Fruit fly (Drosophila melanogaster) whole organism, embryonic: ENCODE data around the gene beta'COP.

Experiments used
- ATbp ChIP-seq: fragments of 200-800 bp; sonication (Bioruptor generic); optimal IDR thresholded peaks from 2 replicates; lab custom pipeline; 2017; ENCODE audit warnings: missing biosample characterization, mild to moderate bottlenecking, missing genetic modification characterization, missing genetic modification reagents
- Adf1 ChIP-seq: fragments of 200-800 bp; sonication (Bioruptor generic); IDR thresholded peaks from 2 replicates; pipeline ENCODE4 v1.3.6; 2022; ENCODE audit warnings: missing biosample characterization, missing genetic modification characterization
- Antp ChIP-seq: fragments of 200-800 bp; sonication (Bioruptor generic); optimal IDR thresholded peaks from 3 replicates; lab custom pipeline; 2016; ENCODE audit warnings: missing biosample characterization, missing genetic modification characterization
- CG10274 ChIP-seq: fragments of 200-800 bp; sonication (Bioruptor generic); optimal IDR thresholded peaks from 3 replicates; lab custom pipeline; 2017; ENCODE audit warnings: missing biosample characterization, mild to moderate bottlenecking, missing genetic modification characterization
- CG11723 ChIP-seq: fragments of 200-800 bp; sonication (Bioruptor generic); optimal IDR thresholded peaks from 2 replicates; lab custom pipeline; 2017; ENCODE audit warnings: missing biosample characterization, mild to moderate bottlenecking, missing genetic modification characterization
- CG12071 ChIP-seq: fragments of 200-800 bp; sonication (Bioruptor generic); optimal IDR thresholded peaks from 3 replicates; lab custom pipeline; 2018; ENCODE audit warnings: missing biosample characterization, mild to moderate bottlenecking, missing genetic modification characterization
- CG13424 ChIP-seq: fragments of 200-800 bp; sonication (Bioruptor generic); optimal IDR thresholded peaks from 2 replicates; lab custom pipeline; 2019; ENCODE audit warnings: missing biosample characterization, mild to moderate bottlenecking, missing genetic modification characterization, moderate library complexity
- CG13894 ChIP-seq: fragments of 200-800 bp; sonication (Bioruptor generic); optimal IDR thresholded peaks from 3 replicates; lab custom pipeline; 2018; ENCODE audit warnings: missing biosample characterization, mild to moderate bottlenecking, missing genetic modification characterization, moderate library complexity
- CG14441 ChIP-seq: fragments of 200-800 bp; sonication (Bioruptor generic); IDR thresholded peaks from 2 replicates; pipeline ENCODE4 v1.3.6; 2022; ENCODE audit warnings: missing biosample characterization, missing genetic modification characterization
- CG17912 ChIP-seq: fragments of 200-800 bp; sonication (Bioruptor generic); optimal IDR thresholded peaks from 2 replicates; lab custom pipeline; 2018; ENCODE audit warnings: missing biosample characterization, mild to moderate bottlenecking, missing genetic modification characterization
- CG18011 ChIP-seq: fragments of 200-800 bp; sonication (Bioruptor generic); optimal IDR thresholded peaks from 2 replicates; lab custom pipeline; 2017; ENCODE audit warnings: missing biosample characterization, missing genetic modification characterization, mild to moderate bottlenecking, moderate library complexity, missing genotype
- CG18476 ChIP-seq: fragments of 200-800 bp; sonication (Bioruptor generic); optimal IDR thresholded peaks from 2 replicates; lab custom pipeline; 2016; ENCODE audit warnings: missing biosample characterization, mild to moderate bottlenecking, missing genetic modification characterization
- CG2116 ChIP-seq: fragments of 200-800 bp; sonication (Bioruptor generic); optimal IDR thresholded peaks from 3 replicates; lab custom pipeline; 2018; ENCODE audit warnings: missing biosample characterization, mild to moderate bottlenecking, missing genetic modification characterization
- CG3163 ChIP-seq: fragments of 200-800 bp; sonication (Bioruptor generic); optimal IDR thresholded peaks from 3 replicates; lab custom pipeline; 2016; ENCODE audit warnings: missing biosample characterization, missing genetic modification characterization
- CG43689 ChIP-seq: fragments of 200-800 bp; sonication (Bioruptor generic); IDR thresholded peaks from 2 replicates; pipeline ENCODE4 v1.3.6; 2022; ENCODE audit warnings: missing biosample characterization, missing genetic modification characterization
- CG4424 ChIP-seq: fragments of 200-800 bp; sonication (Bioruptor generic); optimal IDR thresholded peaks from 3 replicates; lab custom pipeline; 2016; ENCODE audit warnings: missing biosample characterization, missing genetic modification characterization
- CG5180 ChIP-seq: fragments of 200-800 bp; sonication (Bioruptor generic); optimal IDR thresholded peaks from 3 replicates; lab custom pipeline; 2017; ENCODE audit warnings: missing biosample characterization, missing genetic modification characterization, mild to moderate bottlenecking, moderate library complexity, missing genetic modification reagents
- CG7271 ChIP-seq: fragments of 200-800 bp; sonication (Bioruptor generic); optimal IDR thresholded peaks from 2 replicates; lab custom pipeline; 2018; ENCODE audit warnings: missing biosample characterization, mild to moderate bottlenecking, missing genetic modification characterization, moderate library complexity
- CG7786 ChIP-seq: fragments of 200-800 bp; sonication (Bioruptor generic); optimal IDR thresholded peaks from 2 replicates; lab custom pipeline; 2016; ENCODE audit warnings: missing biosample characterization, missing genetic modification characterization
- CG7928 ChIP-seq: fragments of 200-800 bp; sonication (Bioruptor generic); optimal IDR thresholded peaks from 2 replicates; lab custom pipeline; 2017; ENCODE audit warnings: missing biosample characterization, mild to moderate bottlenecking, missing genetic modification characterization
- CG9932 ChIP-seq: fragments of 200-800 bp; sonication (Bioruptor generic); IDR thresholded peaks from 2 replicates; pipeline ENCODE4 v1.3.6; 2022; ENCODE audit warnings: missing biosample characterization, missing genetic modification characterization
- CoRest ChIP-seq: fragments of 200-800 bp; sonication (Bioruptor generic); optimal IDR thresholded peaks from 3 replicates; lab custom pipeline; 2018; ENCODE audit warnings: missing biosample characterization, mild to moderate bottlenecking, missing genetic modification characterization, moderate library complexity
- Dip3 ChIP-seq: fragments of 200-800 bp; sonication (Bioruptor generic); optimal IDR thresholded peaks from 3 replicates; lab custom pipeline; 2016; ENCODE audit warnings: missing biosample characterization, missing genetic modification characterization
- E2f1 ChIP-seq: fragments of 200-800 bp; sonication (Bioruptor generic); IDR thresholded peaks from 2 replicates; pipeline ENCODE4 v1.3.6; 2022; ENCODE audit warnings: missing biosample characterization, missing genetic modification characterization
- Ets97D ChIP-seq: fragments of 200-800 bp; sonication (Bioruptor generic); optimal IDR thresholded peaks from 3 replicates; lab custom pipeline; 2016; ENCODE audit warnings: missing biosample characterization, missing genetic modification characterization
- HLH4C ChIP-seq: fragments of 200-800 bp; sonication (Bioruptor generic); IDR thresholded peaks from 3 replicates; pipeline ENCODE4 v1.3.6; 2022; ENCODE audit warnings: missing biosample characterization, missing genetic modification characterization; ENCODE audit not compliant: partially characterized antibody
- Mad ChIP-seq: fragments of 200-800 bp; sonication (Bioruptor generic); optimal IDR thresholded peaks from 2 replicates; lab custom pipeline; 2016; ENCODE audit warnings: missing biosample characterization, missing genetic modification characterization
- Nf-YB ChIP-seq: fragments of 200-800 bp; sonication (Bioruptor generic); optimal IDR thresholded peaks from 3 replicates; lab custom pipeline; 2019; ENCODE audit warnings: missing biosample characterization, mild to moderate bottlenecking, missing genetic modification characterization, moderate library complexity
- Six4 ChIP-seq: fragments of 200-800 bp; sonication (Bioruptor generic); optimal IDR thresholded peaks from 2 replicates; lab custom pipeline; 2016; ENCODE audit warnings: missing biosample characterization, missing genetic modification characterization
- Vsx1 ChIP-seq: fragments of 200-800 bp; sonication (Bioruptor generic); optimal IDR thresholded peaks from 2 replicates; lab custom pipeline; 2017; ENCODE audit warnings: missing biosample characterization, mild to moderate bottlenecking, missing genetic modification characterization, missing genetic modification reagents
- Xbp1 ChIP-seq: fragments of 200-800 bp; sonication (Bioruptor generic); optimal IDR thresholded peaks from 3 replicates; lab custom pipeline; 2016; ENCODE audit warnings: missing biosample characterization, mild to moderate bottlenecking, missing genetic modification characterization
- ase ChIP-seq: fragments of 200-800 bp; sonication (Bioruptor generic); IDR thresholded peaks from 3 replicates; pipeline ENCODE4 v1.3.6; 2022; ENCODE audit warnings: missing biosample characterization, missing genetic modification characterization
- chinmo ChIP-seq: fragments of 200-800 bp; sonication (Bioruptor generic); IDR thresholded peaks from 4 replicates; pipeline ENCODE4 v1.3.6; 2022; ENCODE audit warnings: missing biosample characterization, missing genetic modification characterization; ENCODE audit not compliant: partially characterized antibody
- dysf ChIP-seq: fragments of 200-800 bp; sonication (Bioruptor generic); IDR thresholded peaks from 3 replicates; pipeline ENCODE4 v1.3.6; 2022; ENCODE audit warnings: missing biosample characterization, missing genetic modification characterization
- eyg ChIP-seq: fragments of 200-800 bp; sonication (Bioruptor generic); optimal IDR thresholded peaks from 3 replicates; lab custom pipeline; 2016; ENCODE audit warnings: missing biosample characterization, missing genetic modification characterization
- gcm2 ChIP-seq: fragments of 200-800 bp; sonication (Bioruptor generic); optimal IDR thresholded peaks from 2 replicates; lab custom pipeline; 2016; ENCODE audit warnings: missing biosample characterization, missing genetic modification characterization
- grau ChIP-seq: fragments of 200-800 bp; optimal IDR thresholded peaks from 3 replicates; lab custom pipeline; 2019; ENCODE audit warnings: missing biosample characterization, mild to moderate bottlenecking, missing genetic modification characterization, moderate library complexity
- gro ChIP-seq: fragments of 200-800 bp; sonication (Bioruptor generic); optimal IDR thresholded peaks from 2 replicates; lab custom pipeline; 2016; ENCODE audit warnings: missing biosample characterization, missing genetic modification characterization
- her ChIP-seq: fragments of 200-800 bp; sonication (Bioruptor generic); optimal IDR thresholded peaks from 2 replicates; lab custom pipeline; 2016; ENCODE audit warnings: missing biosample characterization, missing genetic modification characterization
- inv ChIP-seq: fragments of 200-800 bp; sonication (Bioruptor generic); IDR thresholded peaks from 2 replicates; pipeline ENCODE4 v1.3.6; 2022; ENCODE audit warnings: missing biosample characterization, missing genetic modification characterization; ENCODE audit not compliant: partially characterized antibody
- knrl ChIP-seq: fragments of 200-800 bp; sonication (Bioruptor generic); IDR thresholded peaks from 3 replicates; pipeline ENCODE4 v1.3.6; 2022; ENCODE audit warnings: missing biosample characterization, missing genetic modification characterization; ENCODE audit not compliant: partially characterized antibody
- lilli ChIP-seq: fragments of 200-800 bp; sonication (Bioruptor generic); optimal IDR thresholded peaks from 3 replicates; lab custom pipeline; 2016; ENCODE audit warnings: missing biosample characterization, missing genetic modification characterization
- nerfin-1 ChIP-seq: fragments of 200-800 bp; sonication (Bioruptor generic); optimal IDR thresholded peaks from 3 replicates; lab custom pipeline; 2019; ENCODE audit warnings: missing biosample characterization, mild to moderate bottlenecking, missing genetic modification characterization, moderate library complexity
- odd ChIP-seq: fragments of 200-800 bp; sonication (Bioruptor generic); optimal IDR thresholded peaks from 2 replicates; lab custom pipeline; 2017; ENCODE audit warnings: missing biosample characterization, mild to moderate bottlenecking, missing genetic modification characterization
- sd ChIP-seq: fragments of 200-800 bp; sonication (Bioruptor generic); optimal IDR thresholded peaks from 3 replicates; lab custom pipeline; 2018; ENCODE audit warnings: missing biosample characterization, mild to moderate bottlenecking, missing genetic modification characterization, moderate library complexity
- slp2 ChIP-seq: fragments of 200-800 bp; sonication (Bioruptor generic); optimal IDR thresholded peaks from 2 replicates; lab custom pipeline; 2016; ENCODE audit warnings: missing biosample characterization, missing genetic modification characterization
- sr ChIP-seq: fragments of 200-800 bp; sonication (Bioruptor generic); IDR thresholded peaks from 3 replicates; pipeline ENCODE4 v1.3.6; 2022; ENCODE audit warnings: missing biosample characterization, missing genetic modification characterization
- unc-4 ChIP-seq: fragments of 200-800 bp; sonication (Bioruptor generic); IDR thresholded peaks from 2 replicates; pipeline ENCODE4 v1.3.6; 2022; ENCODE audit warnings: missing biosample characterization, missing genetic modification characterization; ENCODE audit not compliant: partially characterized antibody

The beta'COP gene

dm6 chr2L:13414525-13415481 is 36.1 kb downstream of the beta'COP start, which contains the start of the genes CG16956, CG42784 and CG43850 (continued):
- TF ChIP-seq Mad (GFP tag; lab: Kevin White, UChicago) (peak; percentile 35), CG7928 (GFP tag; lab: Kevin White, UChicago) (no peak), CG9932 (no peak), chinmo (GFP tag; lab: Robert Waterston, UW) (no peak), gcm2 (no peak), CG7271 (tag; lab: Kevin White, UChicago) (peak; percentile 2), odd (GFP tag; lab: Kevin White, UChicago) (peak; percentile 83), Dip3 (GFP tag; lab: Kevin White, UChicago) (no peak), ase (0 out of 3 replicates have a peak, but pooled peaks have one; percentile 7), eyg (no peak), Xbp1 (no peak), CG13424 (no peak), Adf1 (GFP tag; lab: Robert Waterston, UW) (no peak; the same call in 1 of the 2 replicates), lilli (no peak), Six4 (no peak), Nf-YB (GFP tag; lab: Kevin White, UChicago) (peak; percentile 18), CG18476 (no peak), sr (no peak; the same call in 2 of the 3 replicates), CG5180 (GFP tag; lab: Kevin White, UChicago) (peak; percentile 51), knrl (GFP tag; lab: Robert Waterston, UW) (no peak), CoRest (tag; lab: Kevin White, UChicago) (no peak), ATbp (GFP tag; lab: Kevin White, UChicago) (peak; percentile 66), CG13894 (tag; lab: Kevin White, UChicago) (peak; percentile 74), HLH4C (no peak), Vsx1 (GFP tag; lab: Kevin White, UChicago) (peak; percentile 65), Antp (GFP tag; lab: Kevin White, UChicago) (no peak), slp2 (GFP tag; lab: Kevin White, UChicago) (no peak), her (peak; percentile 42), CG4424 (GFP tag; lab: Kevin White, UChicago) (no peak), CG17912 (GFP tag; lab: Kevin White, UChicago) (peak; percentile 71), CG11723 (peak; percentile 42), sd (tag; lab: Kevin White, UChicago) (no peak), Ets97D (peak; percentile 97), CG18011 (peak; percentile 13), grau (peak; percentile 57), CG43689 (GFP tag; lab: Robert Waterston, UW) (peak; percentile 46; the same call in 1 of the 2 replicates), CG3163 (GFP tag; lab: Kevin White, UChicago) (no peak), dysf (GFP tag; lab: Robert Waterston, UW) (peak; percentile 37; the same call in 2 of the 3 replicates), inv (GFP tag; lab: Robert Waterston, UW) (no peak), gro (GFP tag; lab: Kevin White, UChicago) (peak; percentile 5), unc-4 (GFP tag; lab: Robert Waterston, UW) (no peak), CG14441 (GFP tag; lab: Robert Waterston, UW) (0 out of 2 replicates have a peak, but pooled peaks have one; percentile 11), E2f1 (GFP tag; lab: Robert Waterston, UW) (no peak), CG7786 (GFP tag; lab: Kevin White, UChicago) (no peak), nerfin-1 (no peak), CG2116 (GFP tag; lab: Kevin White, UChicago) (peak; percentile 40), CG12071 (peak; percentile 89), CG10274 (GFP tag; lab: Kevin White, UChicago) (peak; percentile 23)
